Worm (Caenorhabditis elegans) whole organism, dauer: ENCODE data around the gene F36D3.4.
"Not testable (repeated sequence)": the region's sequence is repeated elsewhere in the genome, so short reads cannot be mapped to it uniquely, and the experiment has no call there.

ENCODE experiments used
- unc-62 ChIP-seq: sonication (generic microtip); optimal IDR thresholded peaks from 2 replicates; lab custom pipeline; 2017; ENCODE audit warnings: missing biosample characterization, missing genetic modification reagents, missing genetic modification characterization

Gene F36D3.4

DNA sequence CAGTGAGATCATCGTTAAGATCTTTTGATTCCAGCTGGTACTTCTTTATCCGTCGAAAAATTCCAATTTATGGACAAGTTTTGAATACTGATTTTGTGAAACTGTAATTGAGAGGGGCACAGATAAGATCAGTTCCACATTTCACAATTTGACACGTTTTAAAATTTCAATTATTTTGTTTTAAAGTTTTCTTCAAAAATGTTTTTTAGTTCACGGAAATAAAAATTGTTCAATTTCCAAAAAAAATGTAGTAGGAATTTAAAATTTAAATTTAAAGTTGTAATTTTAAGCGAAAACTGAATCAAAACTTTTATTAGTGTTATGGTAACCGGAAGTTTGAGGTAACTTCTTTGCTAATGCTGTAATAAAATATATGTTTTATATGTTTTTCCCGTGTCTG, at the start of gene F36D3.4:
TSS of gene F36D3.4 (minus strand) at position 101 of the 400 bp plus-strand sequence.
- no peak for TF ChIP-seq unc-62 (GFP tag; lab: Kevin White, UChicago)

DNA sequence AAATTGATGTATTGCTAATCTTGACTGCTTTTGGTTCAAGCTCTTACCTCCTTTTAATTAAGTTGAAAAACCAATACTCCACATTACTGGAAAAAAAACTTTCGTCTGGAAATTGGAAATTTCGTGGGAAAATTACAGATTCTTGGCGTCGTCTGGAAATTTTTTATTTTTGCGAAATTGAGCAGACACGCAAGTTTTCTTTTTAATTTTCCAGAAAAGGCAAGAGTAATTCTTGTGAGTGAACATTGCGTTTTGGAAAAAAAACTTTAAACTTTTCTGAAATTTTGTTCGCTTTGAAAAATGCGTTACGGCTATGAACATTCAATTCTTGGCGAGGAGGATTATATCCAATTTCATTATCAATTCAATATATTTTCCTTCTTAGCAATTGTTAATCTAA, 48.1 kb upstream of the F36D3.4 start, which contains the start of gene sru-45:
TSS of gene sru-45 (plus strand) at position 301 of the 400 bp plus-strand sequence.
- TF ChIP-seq unc-62 (GFP tag; lab: Kevin White, UChicago), result no peak

- TF ChIP-seq unc-62 (GFP tag; lab: Kevin White, UChicago), result no peak
Observed at ce11 chrV:16552929-16553328, 35.4 kb upstream of the F36D3.4 start, which contains the start of gene Y32B12B.4. Y32B12B.4 (plus strand) TSS chrV:16553327.

DNA sequence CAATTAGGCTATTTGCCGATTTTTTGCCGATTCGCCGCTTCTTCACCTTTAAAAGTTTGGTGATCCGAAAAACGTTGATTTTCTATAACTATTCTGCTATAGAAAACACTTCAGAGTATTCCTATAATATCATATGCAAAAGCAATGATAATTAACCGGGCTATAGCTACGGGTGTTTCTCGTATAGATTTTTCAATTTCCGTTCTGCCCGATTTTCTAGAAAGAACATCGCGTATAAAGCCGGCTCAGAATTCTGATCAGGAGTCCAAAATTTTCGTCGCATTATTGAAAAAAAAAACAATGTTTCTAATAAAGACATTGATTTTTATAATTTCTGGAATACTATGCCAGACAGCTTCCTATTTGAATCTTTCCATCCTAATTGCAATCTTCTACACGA, 33.2 kb upstream of the F36D3.4 start, which contains the start of gene srbc-65:
TSS of gene srbc-65 (plus strand) at position 301 of the 400 bp plus-strand sequence.
- no peak for TF ChIP-seq unc-62 (GFP tag; lab: Kevin White, UChicago)

DNA sequence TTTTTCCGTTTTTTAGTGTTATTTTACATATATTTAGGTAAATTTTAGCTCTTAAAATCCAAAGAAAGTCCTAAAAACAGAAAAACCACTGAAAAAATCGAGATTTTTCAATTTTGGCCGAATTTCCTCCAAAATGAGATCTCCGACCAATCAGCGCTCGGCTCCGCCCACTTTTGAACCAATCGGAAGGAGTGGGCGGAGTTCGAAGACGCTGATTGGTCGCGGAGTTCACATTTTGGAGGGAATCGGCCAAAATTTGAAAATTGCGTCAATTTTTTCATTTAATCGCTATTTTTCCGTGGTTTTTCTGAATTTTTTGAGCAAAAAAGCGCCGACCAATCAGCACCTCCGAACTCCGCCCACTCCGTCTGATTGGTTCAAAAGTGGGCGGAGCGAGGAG, 23.1 kb upstream of the F36D3.4 start:
- TF ChIP-seq unc-62 (GFP tag; lab: Kevin White, UChicago), result no peak

ce11 chrV:16539666-16540065, 22.1 kb upstream of the F36D3.4 start:
- TF ChIP-seq unc-62 (GFP tag; lab: Kevin White, UChicago), result no peak

ce11 chrV:16537908-16538446, 20.5 kb upstream of the F36D3.4 start, which contains the start of gene Y32B12B.2:
Y32B12B.2 (plus strand) TSS chrV:16538396.
- no peak for TF ChIP-seq unc-62 (GFP tag; lab: Kevin White, UChicago)

ce11 chrV:16536701-16537100, 19.2 kb upstream of the F36D3.4 start, which contains the start of gene Y32B12B.1:
Y32B12B.1 (plus strand) TSS chrV:16537001.
- no peak for TF ChIP-seq unc-62 (GFP tag; lab: Kevin White, UChicago)

DNA sequence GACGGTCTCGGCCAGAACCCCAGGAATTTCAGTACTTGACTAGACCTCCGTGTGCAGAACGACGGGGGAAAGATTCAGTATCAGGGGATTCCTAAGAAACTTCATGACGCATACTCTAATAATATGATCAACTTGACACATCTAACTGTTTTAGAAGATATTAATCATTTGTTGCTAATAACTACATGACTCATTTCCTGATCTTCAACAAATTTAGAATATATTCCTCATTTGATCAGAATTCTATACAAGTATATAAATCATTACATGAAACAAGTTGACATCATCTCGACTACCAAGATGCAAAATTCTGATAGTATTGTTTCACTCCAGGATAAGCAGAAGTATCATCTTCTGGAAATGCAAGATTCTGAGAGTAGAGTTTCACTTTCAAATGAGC, 17.7 kb upstream of the F36D3.4 start, which contains the start of gene Y32B12B.8:
TSS of gene Y32B12B.8 (plus strand) at position 301 of the 400 bp plus-strand sequence.
- TF ChIP-seq unc-62 (GFP tag; lab: Kevin White, UChicago), result no peak

- no peak for TF ChIP-seq unc-62 (GFP tag; lab: Kevin White, UChicago)
Observed at ce11 chrV:16534000-16534399, 16.5 kb upstream of the F36D3.4 start, which contains the start of gene cpr-2. cpr-2 (minus strand) TSS chrV:16534100.

- TF ChIP-seq unc-62 (GFP tag; lab: Kevin White, UChicago), result no peak
Observed at ce11 chrV:16527796-16528195, 10.3 kb upstream of the F36D3.4 start, which contains the start of gene F36D3.16. F36D3.16 (plus strand) TSS chrV:16528096.

DNA sequence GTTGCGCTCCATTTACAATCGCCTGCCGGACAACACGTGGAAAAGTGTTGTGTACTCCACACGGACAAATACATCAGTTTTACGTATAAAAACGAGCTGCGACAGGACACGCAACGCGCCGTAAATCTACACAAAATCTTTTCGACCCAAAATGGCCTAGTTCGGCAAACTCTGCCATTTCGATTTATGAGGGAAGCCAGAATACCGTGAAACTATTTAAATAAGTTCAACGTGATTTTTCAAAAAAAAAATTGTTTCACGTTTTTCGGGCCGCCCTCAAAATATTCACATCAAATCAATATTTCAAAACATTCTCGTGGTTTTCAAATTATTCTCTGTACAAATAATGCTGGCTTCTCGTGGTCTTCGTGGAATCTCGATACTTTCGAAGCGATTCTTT, 9.3 kb upstream of the F36D3.4 start, which contains the start of gene F36D3.8:
TSS of gene F36D3.8 (plus strand) at position 301 of the 400 bp plus-strand sequence.
- no peak for TF ChIP-seq unc-62 (GFP tag; lab: Kevin White, UChicago)

- no peak for TF ChIP-seq unc-62 (GFP tag; lab: Kevin White, UChicago)
Observed at ce11 chrV:16522242-16522641, 4.7 kb upstream of the F36D3.4 start, which contains the start of gene srw-34. srw-34 (minus strand) TSS chrV:16522342.

DNA sequence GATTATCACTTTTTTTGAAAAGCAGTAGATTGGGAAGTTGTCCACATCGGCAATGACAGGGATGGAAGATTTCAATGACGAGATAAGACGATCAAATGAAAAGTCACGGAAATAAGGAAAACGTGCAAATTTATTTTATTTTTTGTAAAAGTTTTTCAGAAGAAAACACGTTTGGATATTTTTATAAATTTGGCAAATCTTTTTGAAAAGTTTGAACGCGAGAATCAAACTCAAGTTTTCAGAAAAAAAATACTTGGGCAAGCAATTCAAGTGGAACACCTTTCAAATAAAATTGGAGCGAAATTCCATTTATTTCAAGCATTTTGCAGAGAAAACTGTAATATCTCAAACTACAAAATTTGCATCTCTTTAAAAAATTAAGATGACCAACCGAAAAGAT, 2.4 kb downstream of the F36D3.4 start, which contains the start of gene F36D3.5:
TSS of gene F36D3.5 (minus strand) at position 101 of the 400 bp plus-strand sequence.
- not testable (repeated sequence) for TF ChIP-seq unc-62 (GFP tag; lab: Kevin White, UChicago)

ce11 chrV:16508667-16509066, 8.9 kb downstream of the F36D3.4 start, which contains the start of gene srr-3:
srr-3 (minus strand) TSS chrV:16508767.
- TF ChIP-seq unc-62 (GFP tag; lab: Kevin White, UChicago), result no peak

DNA sequence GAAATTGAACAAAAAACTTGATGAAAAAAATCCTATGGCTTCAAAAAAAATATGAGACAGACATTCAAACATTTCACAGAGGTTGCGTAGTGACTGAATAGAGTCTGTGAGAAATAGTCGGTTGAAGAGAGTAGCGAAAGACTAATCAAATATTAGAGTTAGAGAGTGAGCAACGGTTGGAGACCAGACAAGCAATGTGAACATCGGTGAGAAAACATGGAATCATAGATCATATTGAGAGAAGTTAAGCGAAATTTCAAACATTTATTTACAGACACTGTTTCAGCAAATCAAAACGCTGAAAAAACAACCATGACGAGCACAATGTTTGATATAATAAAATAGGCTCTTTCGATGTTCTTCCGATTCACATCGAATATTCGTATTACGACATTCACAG, 10.9 kb downstream of the F36D3.4 start:
- TF ChIP-seq unc-62 (GFP tag; lab: Kevin White, UChicago), result no peak

DNA sequence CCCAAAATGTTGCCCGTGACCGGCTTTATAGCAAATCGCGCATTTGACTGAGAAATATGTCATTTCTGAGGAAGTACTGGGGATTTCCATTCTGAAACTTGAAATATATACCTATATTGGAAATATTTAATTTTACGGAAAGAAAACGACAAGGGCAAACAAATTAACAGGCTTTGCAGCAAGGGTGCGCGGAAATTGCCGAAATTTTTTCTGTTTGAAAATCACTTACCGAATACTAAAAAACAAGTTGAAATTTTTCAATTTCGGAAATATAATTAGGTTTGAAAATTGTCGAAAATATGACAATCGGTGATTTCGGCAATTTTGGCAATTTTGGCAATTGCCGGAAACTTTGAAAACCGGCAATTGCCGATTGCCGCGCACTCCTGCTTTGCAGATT, 11.7 kb downstream of the F36D3.4 start, which contains the start of gene nhr-54:
TSS of gene nhr-54 (minus strand) at position 101 of the 400 bp plus-strand sequence.
- no peak for TF ChIP-seq unc-62 (GFP tag; lab: Kevin White, UChicago)
